Fruit fly (Drosophila melanogaster) S2 (cell line): ENCODE data around the gene CG14696.

Experiments used
- CG8478 ChIP-seq: fragments of >200 bp; optimal IDR thresholded peaks from 2 replicates; lab custom pipeline; 2018
- CTCF ChIP-seq, 2 experiments: fragments of >200 bp; optimal IDR thresholded peaks; 2 replicates each; lab custom pipeline; 2018

CG14696 gene

dm6 chr3R:10875515-10876434, 9.0 kb downstream of the CG14696 start, which contains the start of gene Sodh2:
Gene Sodh2 (plus strand): TSS chr3R:10876384.
- TF ChIP-seq CG8478 (lab: Kevin White, UChicago) (no peak), CTCF (optimal IDR thresholded peaks at IDR 0.05; lab: Kevin White, UChicago) (no peak)

dm6 chr3R:10872820-10873219, 12.0 kb downstream of the CG14696 start, which contains the start of gene CG4596:
Gene CG4596 (plus strand): TSS chr3R:10873038.
- TF ChIP-seq CTCF (optimal IDR thresholded peaks at IDR 0.05; lab: Kevin White, UChicago) (no peak), CG8478 (lab: Kevin White, UChicago) (no peak)

dm6 chr3R:10872148-10872783, 12.5 kb downstream of the CG14696 start, which contains the start of gene Fdh:
Gene Fdh (minus strand): TSS chr3R:10872381.
- TF ChIP-seq CG8478 (lab: Kevin White, UChicago): no peak
- TF ChIP-seq CTCF (optimal IDR thresholded peaks at IDR 0.05; lab: Kevin White, UChicago): no peak

dm6 chr3R:10870561-10870960, 14.2 kb downstream of the CG14696 start:
- TF ChIP-seq CTCF (optimal IDR thresholded peaks at IDR 0.05; lab: Kevin White, UChicago) (no peak), CG8478 (lab: Kevin White, UChicago) (no peak)

dm6 chr3R:10868427-10868962, 16.3 kb downstream of the CG14696 start, which contains the start of the genes SelR and Tsp86D:
Gene SelR (minus strand): TSS chr3R:10868642.
Gene Tsp86D (plus strand): TSS chr3R:10868708.
- TF ChIP-seq CTCF (optimal IDR thresholded peaks at IDR 0.05; lab: Kevin White, UChicago) (peak; percentile 42 to 44), CG8478 (lab: Kevin White, UChicago) (no peak)

- no peak for TF ChIP-seq CG8478 (lab: Kevin White, UChicago)
- TF ChIP-seq CTCF (optimal IDR thresholded peaks at IDR 0.05; lab: Kevin White, UChicago): no peak
Measured at dm6 chr3R:10863956-10864355, 20.8 kb downstream of the CG14696 start.

- TF ChIP-seq CTCF (optimal IDR thresholded peaks at IDR 0.05; lab: Kevin White, UChicago): no peak
- TF ChIP-seq CG8478 (lab: Kevin White, UChicago): no peak
Measured at dm6 chr3R:10863446-10863819, 21.4 kb downstream of the CG14696 start.

- TF ChIP-seq CG8478 (lab: Kevin White, UChicago) (no peak), CTCF (optimal IDR thresholded peaks at IDR 0.05; lab: Kevin White, UChicago) (no peak)
Measured at dm6 chr3R:10862773-10863445, 21.9 kb downstream of the CG14696 start, which contains the start of gene CG6574. Gene CG6574 (minus strand): TSS chr3R:10862988.

- TF ChIP-seq CTCF (optimal IDR thresholded peaks at IDR 0.05; lab: Kevin White, UChicago) (no peak), CG8478 (lab: Kevin White, UChicago) (no peak)
Measured at dm6 chr3R:10859713-10860112, 25.1 kb downstream of the CG14696 start, which contains the start of gene CG14694. Gene CG14694 (minus strand): TSS chr3R:10859813.

- no peak for TF ChIP-seq CTCF (optimal IDR thresholded peaks at IDR 0.05; lab: Kevin White, UChicago)
- no peak for TF ChIP-seq CG8478 (lab: Kevin White, UChicago)
Measured at dm6 chr3R:10856618-10857017, 28.2 kb downstream of the CG14696 start, which contains the start of gene CG4570. Gene CG4570 (plus strand): TSS chr3R:10856807.

- TF ChIP-seq CG8478 (lab: Kevin White, UChicago) (no peak), CTCF (optimal IDR thresholded peaks at IDR 0.05; lab: Kevin White, UChicago) (no peak)
Measured at dm6 chr3R:10854243-10854874, 30.4 kb downstream of the CG14696 start, which contains the start of the genes CG6567 and CG4511. Gene CG6567 (minus strand): TSS chr3R:10854451. Gene CG4511 (plus strand): TSS chr3R:10854501.

dm6 chr3R:10852232-10852774, 32.5 kb downstream of the CG14696 start, which contains the start of gene CG4565:
Gene CG4565 (plus strand): TSS chr3R:10852724.
- TF ChIP-seq CTCF (optimal IDR thresholded peaks at IDR 0.05; lab: Kevin White, UChicago) (no peak), CG8478 (lab: Kevin White, UChicago) (no peak)

dm6 chr3R:10850636-10851035, 34.2 kb downstream of the CG14696 start:
- TF ChIP-seq CG8478 (lab: Kevin White, UChicago) (no peak), CTCF (optimal IDR thresholded peaks at IDR 0.05; lab: Kevin White, UChicago) (no peak)
